Worm (Caenorhabditis elegans): ENCODE results near the gene srr-1.

Gene srr-1

ce11 chrV:13004374-13004773 is 49.2 kb downstream of the srr-1 start:
- TF ChIP-seq aha-1 (tag) (peak; percentile 69), set-16 (GFP tag; IDR thresholded peaks at IDR 0.05) (peak; percentile 90), nhr-41 (GFP tag; IDR thresholded peaks at IDR 0.05) (no peak), D1046.2 (GFP tag; IDR thresholded peaks at IDR 0.05) (peak; percentile 71; the same call in 1 of the 2 replicates)

ce11 chrV:13003378-13003777 is 50.2 kb downstream of the srr-1 start:
- no peak for TF ChIP-seq Y48G9A.11 (GFP tag; IDR thresholded peaks at IDR 0.05)
- peak; percentile 52 for TF ChIP-seq F37D6.2 (tag; optimal IDR thresholded peaks at IDR 0.05)
- TF ChIP-seq mep-1 (tag; optimal IDR thresholded peaks at IDR 0.05): peak; percentile 85
- 0 out of 2 replicates have a peak, but pooled peaks have one; percentile 61 for TF ChIP-seq F44E2.7 (GFP tag; IDR thresholded peaks at IDR 0.05)
- TF ChIP-seq unc-39 (tag; optimal IDR thresholded peaks at IDR 0.05): no peak
- no peak for TF ChIP-seq attf-4 (tag; optimal IDR thresholded peaks at IDR 0.05)
- peak; percentile 46 for TF ChIP-seq dpl-1 (GFP tag; optimal IDR thresholded peaks at IDR 0.05)
- peak; percentile 66 for TF ChIP-seq nhr-111 (GFP tag; optimal IDR thresholded peaks at IDR 0.05)
- peak; percentile 92 for TF ChIP-seq pha-4 (GFP tag; IDR thresholded peaks at IDR 0.05)
- no peak for TF ChIP-seq pha-4 (tag; optimal IDR thresholded peaks at IDR 0.05)
- peak; percentile 69; the same call in 1 of the 2 replicates for TF ChIP-seq D1046.2 (GFP tag; IDR thresholded peaks at IDR 0.05)
- TF ChIP-seq zip-2 (tag; optimal IDR thresholded peaks at IDR 0.05): peak; percentile 53
- 0 out of 2 replicates have a peak, but pooled peaks have one; percentile 39 for TF ChIP-seq zfp-3 (GFP tag; conservative IDR thresholded peaks at IDR 0.05)
- no peak for TF ChIP-seq cey-2 (tag; optimal IDR thresholded peaks at IDR 0.05; ENCODE audit: borderline replicate concordance, insufficient read depth)
- TF ChIP-seq tag-97 (GFP tag; IDR thresholded peaks at IDR 0.05): no peak
- peak; percentile 95 for TF ChIP-seq dmd-8 (GFP tag; IDR thresholded peaks at IDR 0.05)
- peak; percentile 65 for TF ChIP-seq dmd-6 (GFP tag; IDR thresholded peaks at IDR 0.05)
- TF ChIP-seq vab-7 (GFP tag; IDR thresholded peaks at IDR 0.05): peak; percentile 83
- 0 out of 2 replicates have a peak, but pooled peaks have one; percentile 48 for TF ChIP-seq nhr-42 (GFP tag; IDR thresholded peaks at IDR 0.05)
- TF ChIP-seq madf-5 (GFP tag; IDR thresholded peaks at IDR 0.05): peak in 1 of 2 experiments; percentile 8; a peak in 1 of 4 replicates
- TF ChIP-seq mdt-29 (GFP tag; IDR thresholded peaks at IDR 0.05): 0 out of 2 replicates have a peak, but pooled peaks have one; percentile 17
- peak; percentile 93 for TF ChIP-seq egl-43 (GFP tag; IDR thresholded peaks at IDR 0.05)
- no peak for TF ChIP-seq unc-62 (GFP tag; optimal IDR thresholded peaks at IDR 0.05 in 1 of 2)
- TF ChIP-seq unc-62 (tag; optimal IDR thresholded peaks at IDR 0.05): no peak
- TF ChIP-seq unc-130 (GFP tag; optimal IDR thresholded peaks at IDR 0.05): peak; percentile 50
- TF ChIP-seq hif-1 (tag; optimal IDR thresholded peaks at IDR 0.05): peak in 1 of 2 experiments; percentile 58
- 0 out of 2 replicates have a peak, but pooled peaks have one; percentile 65 for TF ChIP-seq Y75B8A.6 (GFP tag; IDR thresholded peaks at IDR 0.05)
- TF ChIP-seq daf-12 (tag; optimal IDR thresholded peaks at IDR 0.05): no peak
- no peak for TF ChIP-seq skn-1 (tag; optimal IDR thresholded peaks at IDR 0.05)
- peak; percentile 88 for TF ChIP-seq T26A8.4 (GFP tag; IDR thresholded peaks at IDR 0.05)
- no peak for TF ChIP-seq nhr-237 (tag; optimal IDR thresholded peaks at IDR 0.05)
- peak; percentile 94 for TF ChIP-seq hmg-1.1 (GFP tag; IDR thresholded peaks at IDR 0.05)
- peak; percentile 28 for TF ChIP-seq aly-2 (tag; optimal IDR thresholded peaks at IDR 0.05)
- no peak for TF ChIP-seq lin-39 (tag; optimal IDR thresholded peaks at IDR 0.05)
- no peak for TF ChIP-seq nhr-25 (tag; optimal IDR thresholded peaks at IDR 0.05; ENCODE audit: borderline replicate concordance, insufficient read depth)
- peak; percentile 77 for TF ChIP-seq ztf-7 (tag; optimal IDR thresholded peaks at IDR 0.05)
- 0 out of 2 replicates have a peak, but pooled peaks have one; percentile 55 for TF ChIP-seq F26F4.8 (GFP tag; conservative IDR thresholded peaks at IDR 0.05)
- peak; percentile 65 for TF ChIP-seq F49E8.2 (tag; optimal IDR thresholded peaks at IDR 0.05; ENCODE audit: borderline replicate concordance)
- TF ChIP-seq saeg-2 (GFP tag; IDR thresholded peaks at IDR 0.05): no peak
- TF ChIP-seq jun-1 (tag; optimal IDR thresholded peaks at IDR 0.05): no peak
- peak; percentile 18 for TF ChIP-seq egl-27 (tag; optimal IDR thresholded peaks at IDR 0.05)
- peak; percentile 95 for TF ChIP-seq lim-7 (GFP tag; IDR thresholded peaks at IDR 0.05)
- TF ChIP-seq mxl-2 (GFP tag; conservative IDR thresholded peaks at IDR 0.05): 0 out of 2 replicates have a peak, but pooled peaks have one; percentile 48
- no peak for TF ChIP-seq fkh-10 (GFP tag; optimal IDR thresholded peaks at IDR 0.05)
- TF ChIP-seq php-3 (GFP tag; IDR thresholded peaks at IDR 0.05): peak; percentile 50
- TF ChIP-seq ZK337.2 (GFP tag; IDR thresholded peaks at IDR 0.05): 0 out of 2 replicates have a peak, but pooled peaks have one; percentile 49
